Fruit fly (Drosophila melanogaster) whole organism, embryonic: ENCODE results near the gene CG42716.
A peak's percentile ranks its signal among the peaks of the same experiment; 100 is the strongest.

Experiments used
- BtbVII ChIP-seq: fragments of 200-800 bp; sonication (Bioruptor generic); optimal IDR thresholded peaks from 3 replicates; lab custom pipeline; 2017; ENCODE audit warnings: missing biosample characterization, mild to moderate bottlenecking, missing genetic modification characterization
- C15 ChIP-seq: fragments of 200-800 bp; sonication (Bioruptor generic); IDR thresholded peaks from 3 replicates; pipeline ENCODE4 v1.3.6; 2022; ENCODE audit warnings: missing biosample characterization, missing genetic modification characterization
- CG10267 ChIP-seq: fragments of 200-800 bp; sonication (Bioruptor generic); optimal IDR thresholded peaks from 2 replicates; lab custom pipeline; 2018; ENCODE audit warnings: missing biosample characterization, mild to moderate bottlenecking, missing genetic modification characterization, moderate library complexity
- CG10543 ChIP-seq: fragments of 200-800 bp; sonication (Bioruptor generic); optimal IDR thresholded peaks from 3 replicates; lab custom pipeline; 2017; ENCODE audit warnings: missing biosample characterization, mild to moderate bottlenecking, missing genetic modification characterization, moderate library complexity
- CG13775 ChIP-seq: fragments of 200-800 bp; sonication (Bioruptor generic); optimal IDR thresholded peaks from 3 replicates; lab custom pipeline; 2017; ENCODE audit warnings: missing biosample characterization, mild to moderate bottlenecking, missing genetic modification characterization
- CG14860 ChIP-seq: fragments of 200-800 bp; sonication (Bioruptor generic); IDR thresholded peaks from 3 replicates; pipeline ENCODE4 v1.3.6; 2022; ENCODE audit warnings: missing biosample characterization, missing genetic modification characterization; ENCODE audit not compliant: partially characterized antibody
- CG15601 ChIP-seq: fragments of 200-800 bp; sonication (Bioruptor generic); optimal IDR thresholded peaks from 3 replicates; lab custom pipeline; 2019; ENCODE audit warnings: missing biosample characterization, mild to moderate bottlenecking, missing genetic modification characterization, moderate library complexity
- CG17802 ChIP-seq: fragments of 200-800 bp; sonication (Bioruptor generic); optimal IDR thresholded peaks from 2 replicates; lab custom pipeline; 2018; ENCODE audit warnings: missing biosample characterization, mild to moderate bottlenecking, missing genetic modification characterization, moderate library complexity
- CG1832 ChIP-seq: fragments of 200-800 bp; sonication (Bioruptor generic); optimal IDR thresholded peaks from 2 replicates; lab custom pipeline; 2017; ENCODE audit warnings: missing biosample characterization, mild to moderate bottlenecking, missing genetic modification characterization, inconsistent platforms
- CG2129 ChIP-seq: fragments of 200-800 bp; sonication (Bioruptor generic); IDR thresholded peaks from 2 replicates; pipeline ENCODE4 v1.3.6; 2022; ENCODE audit warnings: missing biosample characterization, missing genetic modification characterization; ENCODE audit not compliant: partially characterized antibody
- CG31388 ChIP-seq: fragments of 200-800 bp; sonication (Bioruptor generic); optimal IDR thresholded peaks from 2 replicates; lab custom pipeline; 2016; ENCODE audit warnings: missing biosample characterization, missing genetic modification characterization
- CG3726 ChIP-seq: fragments of 200-800 bp; sonication (Bioruptor generic); IDR thresholded peaks from 3 replicates; pipeline ENCODE4, ENCODE4 v1.3.6; 2022; ENCODE audit warnings: missing biosample characterization, missing genetic modification characterization
- CG4404 ChIP-seq: fragments of 200-800 bp; sonication (Bioruptor generic); IDR thresholded peaks from 2 replicates; pipeline ENCODE4 v1.3.6; 2022; ENCODE audit warnings: missing biosample characterization, missing genetic modification characterization
- CG6813 ChIP-seq: fragments of 200-800 bp; sonication (Bioruptor generic); optimal IDR thresholded peaks from 2 replicates; lab custom pipeline; 2017; ENCODE audit warnings: missing biosample characterization, missing genetic modification characterization, mild to moderate bottlenecking, moderate library complexity, missing genetic modification reagents
- CG6854 ChIP-seq: fragments of 200-800 bp; sonication (Bioruptor generic); optimal IDR thresholded peaks from 3 replicates; lab custom pipeline; 2017; ENCODE audit warnings: missing biosample characterization, mild to moderate bottlenecking, missing genetic modification characterization
- CG9609 ChIP-seq: fragments of 200-800 bp; sonication (Bioruptor generic); optimal IDR thresholded peaks from 3 replicates; lab custom pipeline; 2016; ENCODE audit warnings: missing biosample characterization, missing genetic modification characterization
- CHES-1-like ChIP-seq: fragments of 200-800 bp; sonication (Bioruptor generic); optimal IDR thresholded peaks from 2 replicates; lab custom pipeline; 2016; ENCODE audit warnings: missing biosample characterization, missing genetic modification characterization
- Deaf1 ChIP-seq: fragments of 200-800 bp; optimal IDR thresholded peaks from 3 replicates; lab custom pipeline; 2019; ENCODE audit warnings: missing biosample characterization, mild to moderate bottlenecking, missing genetic modification characterization, moderate library complexity
- Dip2 ChIP-seq: fragments of 200-800 bp; sonication (Bioruptor generic); IDR thresholded peaks from 2 replicates; pipeline ENCODE4 v1.3.6; 2022; ENCODE audit warnings: missing biosample characterization, missing genetic modification characterization
- E2f1 ChIP-seq: fragments of 200-800 bp; sonication (Bioruptor generic); IDR thresholded peaks from 2 replicates; pipeline ENCODE4 v1.3.6; 2022; ENCODE audit warnings: missing biosample characterization, missing genetic modification characterization
- Ets65A ChIP-seq: fragments of 200-800 bp; sonication (Bioruptor generic); peaks from one replicate; lab custom pipeline; 2016; ENCODE audit warnings: missing biosample characterization, missing genetic modification characterization
- HHEX ChIP-seq: fragments of 200-800 bp; sonication (Bioruptor generic); optimal IDR thresholded peaks from 3 replicates; lab custom pipeline; 2017; ENCODE audit warnings: missing biosample characterization, mild to moderate bottlenecking, missing genetic modification characterization, missing genetic modification reagents
- HLHmδ ChIP-seq: fragments of 200-800 bp; sonication (Bioruptor generic); optimal IDR thresholded peaks from 2 replicates; lab custom pipeline; 2018; ENCODE audit warnings: missing biosample characterization, mild to moderate bottlenecking, missing genetic modification characterization, moderate library complexity
- Hey ChIP-seq: fragments of 200-800 bp; sonication (Bioruptor generic); optimal IDR thresholded peaks from 3 replicates; lab custom pipeline; 2018; ENCODE audit warnings: missing biosample characterization, mild to moderate bottlenecking, missing genetic modification characterization
- Meics ChIP-seq: fragments of 200-800 bp; sonication (Bioruptor generic); optimal IDR thresholded peaks from 2 replicates; lab custom pipeline; 2017; ENCODE audit warnings: missing biosample characterization, mild to moderate bottlenecking, missing genetic modification characterization
- Myb ChIP-seq: fragments of 200-800 bp; sonication (Bioruptor generic); optimal IDR thresholded peaks from 2 replicates; lab custom pipeline; 2016; ENCODE audit warnings: missing biosample characterization, missing genetic modification characterization
- Nf-YA ChIP-seq: fragments of 200-800 bp; sonication (Bioruptor generic); IDR thresholded peaks from 2 replicates; pipeline ENCODE4 v1.3.6; 2022; ENCODE audit warnings: missing biosample characterization, missing genetic modification characterization
- Oaz ChIP-seq: fragments of 200-800 bp; sonication (Bioruptor generic); IDR thresholded peaks from 2 replicates; pipeline ENCODE4 v1.3.6; 2022; ENCODE audit warnings: missing biosample characterization, missing genetic modification characterization
- Poxn ChIP-seq: fragments of 200-800 bp; sonication (Bioruptor generic); IDR thresholded peaks from 2 replicates; pipeline ENCODE4 v1.3.6; 2022; ENCODE audit warnings: missing biosample characterization, missing genetic modification characterization
- Side ChIP-seq: fragments of 200-800 bp; sonication (Bioruptor generic); optimal IDR thresholded peaks from 2 replicates; lab custom pipeline; 2016; ENCODE audit warnings: missing biosample characterization, missing genetic modification characterization
- Stat92E ChIP-seq, 3 experiments: fragments of >200 bp in 2 of 3; fragments of 200-800 bp in 1 of 3; sonication (Bioruptor generic) in 1 of 3; optimal IDR thresholded peaks; 2 replicates each; lab custom pipeline; 2017 to 2019; ENCODE audit warnings: missing biosample characterization in 3 of 3, missing genetic modification characterization in 3 of 3, mild to moderate bottlenecking in 1 of 3, moderate library complexity in 1 of 3
- Taf1 ChIP-seq: fragments of 200-800 bp; sonication (Bioruptor generic); IDR thresholded peaks from 2 replicates; pipeline ENCODE4 v1.3.6; 2022; ENCODE audit warnings: missing biosample characterization, missing genetic modification characterization
- bab2 ChIP-seq: fragments of 200-800 bp; sonication (Bioruptor generic); optimal IDR thresholded peaks from 2 replicates; lab custom pipeline; 2016; ENCODE audit warnings: missing biosample characterization, missing genetic modification characterization
- bbx ChIP-seq: fragments of 200-800 bp; sonication (Bioruptor generic); IDR thresholded peaks from 2 replicates; pipeline ENCODE4 v1.3.6; 2022; ENCODE audit warnings: missing biosample characterization, missing genetic modification characterization; ENCODE audit not compliant: partially characterized antibody
- chif ChIP-seq, 2 experiments: fragments of 200-800 bp; sonication (Bioruptor generic); optimal IDR thresholded peaks; 3 replicates each; lab custom pipeline; 2016; ENCODE audit warnings: missing biosample characterization in 2 of 2, missing genetic modification characterization in 2 of 2
- fru ChIP-seq: fragments of >200 bp; optimal IDR thresholded peaks from 2 replicates; lab custom pipeline; 2017
- gt ChIP-seq: fragments of 200-800 bp; sonication (Bioruptor generic); IDR thresholded peaks from 2 replicates; pipeline ENCODE4 v1.3.6; 2022; ENCODE audit warnings: missing biosample characterization, missing genetic modification characterization
- hth ChIP-seq: fragments of >200 bp; optimal IDR thresholded peaks from 2 replicates; lab custom pipeline; 2017; ENCODE audit warnings: inconsistent platforms
- ind ChIP-seq: fragments of 200-800 bp; sonication (Bioruptor generic); optimal IDR thresholded peaks from 3 replicates; lab custom pipeline; 2016; ENCODE audit warnings: missing biosample characterization, missing genetic modification characterization
- jing ChIP-seq: fragments of 200-800 bp; sonication (Bioruptor generic); optimal IDR thresholded peaks from 2 replicates; lab custom pipeline; 2018; ENCODE audit warnings: missing biosample characterization, mild to moderate bottlenecking, missing genetic modification characterization
- nerfin-2 ChIP-seq: fragments of 200-800 bp; sonication (Bioruptor generic); IDR thresholded peaks from 2 replicates; pipeline ENCODE4 v1.3.6; 2022; ENCODE audit warnings: missing biosample characterization, missing genetic modification characterization; ENCODE audit not compliant: partially characterized antibody
- nmo ChIP-seq: fragments of 200-800 bp; sonication (Bioruptor generic); optimal IDR thresholded peaks from 2 replicates; lab custom pipeline; 2018; ENCODE audit warnings: missing biosample characterization, mild to moderate bottlenecking, missing genetic modification characterization, moderate library complexity
- prd ChIP-seq, 3 experiments: fragments of >200 bp in 2 of 3; fragments of 200-800 bp in 1 of 3; sonication (Bioruptor generic) in 1 of 3; optimal IDR thresholded peaks in 2 of 3; IDR thresholded peaks in 1 of 3; 2 replicates in 2 of 3; 3 replicates in 1 of 3; pipeline versions ENCODE4 v1.3.6 to Lab custom; 2017 to 2022; ENCODE audit warnings: missing biosample characterization in 1 of 3, missing genetic modification characterization in 1 of 3
- pzg ChIP-seq: fragments of 200-800 bp; sonication (Bioruptor generic); optimal IDR thresholded peaks from 3 replicates; lab custom pipeline; 2018; ENCODE audit warnings: missing biosample characterization, mild to moderate bottlenecking, missing genetic modification characterization, moderate library complexity
- salm ChIP-seq: fragments of 200-800 bp; sonication (Bioruptor generic); optimal IDR thresholded peaks from 2 replicates; lab custom pipeline; 2018; ENCODE audit warnings: missing biosample characterization, mild to moderate bottlenecking, missing genetic modification characterization
- shn ChIP-seq: fragments of 200-800 bp; sonication (Bioruptor generic); optimal IDR thresholded peaks from 3 replicates; lab custom pipeline; 2016; ENCODE audit warnings: missing biosample characterization, missing genetic modification characterization
- sim ChIP-seq: fragments of 200-800 bp; sonication (Bioruptor generic); IDR thresholded peaks from 2 replicates; pipeline ENCODE4 v1.3.6; 2022; ENCODE audit warnings: missing biosample characterization, missing genetic modification characterization
- tgo ChIP-seq: fragments of 200-800 bp; sonication (Bioruptor generic); IDR thresholded peaks from 3 replicates; pipeline ENCODE4 v1.3.6; 2022; ENCODE audit warnings: missing biosample characterization, missing genetic modification characterization
- tna ChIP-seq: fragments of 200-800 bp; sonication (Bioruptor generic); IDR thresholded peaks from 2 replicates; pipeline ENCODE4 v1.3.6; 2022; ENCODE audit warnings: missing biosample characterization, missing genetic modification characterization; ENCODE audit not compliant: partially characterized antibody
- toy ChIP-seq: fragments of 200-800 bp; sonication (Bioruptor generic); IDR thresholded peaks from 2 replicates; pipeline ENCODE4 v1.3.6; 2022; ENCODE audit warnings: missing biosample characterization, missing genetic modification characterization

CG42716 gene

dm6 chr3L:16001164-16001679, 32.4 kb upstream of the CG42716 start (continued):
- TF ChIP-seq bbx (GFP tag; lab: Robert Waterston, UW) (no peak), HHEX (GFP tag; lab: Kevin White, UChicago) (peak; percentile 62), Taf1 (GFP tag; lab: Robert Waterston, UW) (0 out of 2 replicates have a peak, but pooled peaks have one; percentile 20), CG17802 (tag; lab: Kevin White, UChicago) (no peak), CG9609 (GFP tag; lab: Kevin White, UChicago) (peak; percentile 75), CG10543 (peak; percentile 96), CG15601 (peak; percentile 26), Hey (tag; lab: Kevin White, UChicago) (peak; percentile 48), pzg (GFP tag; lab: Kevin White, UChicago) (peak; percentile 11), Nf-YA (no peak), CG2129 (GFP tag; lab: Robert Waterston, UW) (no peak), prd (optimal IDR thresholded peaks at IDR 0.05; lab: Kevin White, UChicago) (no peak), prd (GFP tag; IDR thresholded peaks at IDR 0.05; lab: Robert Waterston, UW) (peak; percentile 61), Deaf1 (tag; lab: Kevin White, UChicago) (peak; percentile 52), hth (lab: Kevin White, UChicago) (no peak), fru (no peak), CHES-1-like (GFP tag; lab: Kevin White, UChicago) (peak; percentile 87), CG6813 (GFP tag; lab: Kevin White, UChicago) (peak; percentile 31), Side (GFP tag; lab: Kevin White, UChicago) (peak; percentile 70), Dip2 (no peak), nerfin-2 (GFP tag; lab: Robert Waterston, UW) (no peak), jing (peak; percentile 45), CG10267 (tag; lab: Kevin White, UChicago) (peak; percentile 31), salm (peak; percentile 31), CG6854 (GFP tag; lab: Kevin White, UChicago) (peak; percentile 69), CG13775 (GFP tag; lab: Kevin White, UChicago) (peak; percentile 74), tgo (GFP tag; lab: Robert Waterston, UW) (peak; percentile 70), CG1832 (GFP tag; lab: Kevin White, UChicago) (peak; percentile 59), BtbVII (GFP tag; lab: Kevin White, UChicago) (peak; percentile 82), CG31388 (GFP tag; lab: Kevin White, UChicago) (no peak), tna (GFP tag; lab: Robert Waterston, UW) (0 out of 2 replicates have a peak, but pooled peaks have one; percentile 47), Myb (GFP tag; lab: Kevin White, UChicago) (peak; percentile 59), Poxn (GFP tag; lab: Robert Waterston, UW) (peak; percentile 31; the same call in 1 of the 2 replicates), HLHmδ (no peak), chif (GFP tag; optimal IDR thresholded peaks at IDR 0.05; lab: Kevin White, UChicago) (peak; percentile 47 to 55), gt (GFP tag; lab: Robert Waterston, UW) (no peak), nmo (GFP tag; lab: Kevin White, UChicago) (peak; percentile 77), sim (no peak), shn (GFP tag; lab: Kevin White, UChicago) (peak; percentile 77), CG14860 (GFP tag; lab: Robert Waterston, UW) (no peak), E2f1 (GFP tag; lab: Robert Waterston, UW) (peak; percentile 53), C15 (GFP tag; lab: Robert Waterston, UW) (0 out of 3 replicates have a peak, but pooled peaks have one; percentile 58), Stat92E (GFP tag; optimal IDR thresholded peaks at IDR 0.05; lab: Kevin White, UChicago) (no peak), Meics (GFP tag; lab: Kevin White, UChicago) (peak; percentile 84), toy (0 out of 2 replicates have a peak, but pooled peaks have one; percentile 9), CG4404 (GFP tag; lab: Robert Waterston, UW) (no peak), bab2 (GFP tag; lab: Kevin White, UChicago) (peak; percentile 64), ind (GFP tag; lab: Kevin White, UChicago) (peak; percentile 79), Oaz (GFP tag; lab: Robert Waterston, UW) (peak; percentile 58), CG3726 (no peak), Ets65A (GFP tag; lab: Kevin White, UChicago) (no peak)
